Worm (Caenorhabditis elegans): ENCODE data around the gene elpc-4.

- TF ChIP-seq madf-9 (GFP tag; conservative IDR thresholded peaks at IDR 0.05) (no peak), nhr-77 (tag; optimal IDR thresholded peaks at IDR 0.05) (no peak), ama-1 (optimal IDR thresholded peaks at IDR 0.05) (no peak)
Observed at ce11 chrIV:8007549-8007948, 9.2 kb upstream of the elpc-4 start.

All from whole organism, L4 larva.